Worm (Caenorhabditis elegans) whole organism, mixed stage, embryonic: ENCODE results near the gene gbf-1.

Experiments
- drap-1 ChIP-seq: fragments of 200-800 bp; sonication (Bioruptor generic); optimal IDR thresholded peaks from 3 replicates; lab custom pipeline; 2018; ENCODE audit warnings: mild to moderate bottlenecking, missing genetic modification characterization, missing compliant biosample characterization
- nhr-237 ChIP-seq: fragments of 150-350 bp; optimal IDR thresholded peaks from 2 replicates; lab custom pipeline; 2014; ENCODE audit warnings: missing biosample characterization, missing genetic modification characterization
- snpc-4 ChIP-seq: fragments of 150-350 bp; optimal IDR thresholded peaks from 2 replicates; lab custom pipeline; 2014; ENCODE audit warnings: missing biosample characterization, missing genetic modification characterization
- unc-62 ChIP-seq: fragments of 150-350 bp; optimal IDR thresholded peaks from 2 replicates; lab custom pipeline; 2014; ENCODE audit warnings: missing biosample characterization, missing genetic modification reagents, missing genetic modification characterization
- ztf-11 ChIP-seq: fragments of 150-350 bp; optimal IDR thresholded peaks from 2 replicates; lab custom pipeline; 2014; ENCODE audit warnings: missing biosample characterization, missing genetic modification characterization

DNA sequence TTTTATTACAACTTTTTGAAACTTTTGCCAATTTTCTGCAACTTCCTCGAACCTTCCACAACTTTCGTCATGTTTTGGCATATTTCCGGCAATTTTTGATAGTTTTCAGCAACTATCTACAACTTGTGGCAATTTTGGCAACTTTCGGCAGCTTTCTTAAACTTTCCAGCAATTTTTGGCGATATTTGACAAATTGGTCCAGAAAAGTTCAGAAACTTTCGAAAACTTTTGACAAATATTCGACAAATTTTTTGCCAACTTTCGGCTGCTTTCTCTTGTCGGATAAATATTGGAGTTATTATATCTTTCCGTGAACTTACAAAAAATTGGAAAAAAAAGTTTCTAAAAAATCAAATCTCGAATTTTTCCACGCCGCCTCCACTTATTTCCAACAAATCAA is 43.2 kb downstream of the gbf-1 start, which contains the start of gene Y41C4A.18:
- TF ChIP-seq ztf-11 (tag; lab: Kevin White, UChicago) = no peak
- no peak for TF ChIP-seq unc-62 (GFP tag; lab: Kevin White, UChicago)
- no peak for TF ChIP-seq snpc-4 (tag; lab: Kevin White, UChicago)
- no peak for TF ChIP-seq nhr-237
- no peak for TF ChIP-seq drap-1 (GFP tag; lab: Kevin White, UChicago)
